Worm (Caenorhabditis elegans): ENCODE measurements around the gene num-1.

- TF ChIP-seq zip-8 (tag; optimal IDR thresholded peaks at IDR 0.05), result no peak
- TF ChIP-seq pha-4 (tag; optimal IDR thresholded peaks at IDR 0.05), result no peak
- no peak for TF ChIP-seq ces-1 (GFP tag; optimal IDR thresholded peaks at IDR 0.05)
- TF ChIP-seq unc-62 (GFP tag; optimal IDR thresholded peaks at IDR 0.05), result no peak
- TF ChIP-seq drap-1 (GFP tag; optimal IDR thresholded peaks at IDR 0.05), result no peak
- TF ChIP-seq nhr-12 (tag; optimal IDR thresholded peaks at IDR 0.05), result no peak
- TF ChIP-seq nhr-237 (tag; optimal IDR thresholded peaks at IDR 0.05), result no peak
- TF ChIP-seq flh-1 (GFP tag; optimal IDR thresholded peaks at IDR 0.05), result no peak
- TF ChIP-seq nhr-28 (tag; optimal IDR thresholded peaks at IDR 0.05), result no peak
- no peak for TF ChIP-seq nhr-2 (tag; optimal IDR thresholded peaks at IDR 0.05)
- TF ChIP-seq snpc-4 (tag; optimal IDR thresholded peaks at IDR 0.05), result no peak
- TF ChIP-seq mep-1 (tag; optimal IDR thresholded peaks at IDR 0.05), result no peak
- TF ChIP-seq ztf-11 (tag; optimal IDR thresholded peaks at IDR 0.05), result no peak
Observed at ce11 chrV:20841484-20841883, 11.9 kb downstream of the num-1 start.

All from whole organism, mixed stage, embryonic.